Fruit fly (Drosophila melanogaster): ENCODE measurements around the gene MTPAP.

MTPAP gene

DNA sequence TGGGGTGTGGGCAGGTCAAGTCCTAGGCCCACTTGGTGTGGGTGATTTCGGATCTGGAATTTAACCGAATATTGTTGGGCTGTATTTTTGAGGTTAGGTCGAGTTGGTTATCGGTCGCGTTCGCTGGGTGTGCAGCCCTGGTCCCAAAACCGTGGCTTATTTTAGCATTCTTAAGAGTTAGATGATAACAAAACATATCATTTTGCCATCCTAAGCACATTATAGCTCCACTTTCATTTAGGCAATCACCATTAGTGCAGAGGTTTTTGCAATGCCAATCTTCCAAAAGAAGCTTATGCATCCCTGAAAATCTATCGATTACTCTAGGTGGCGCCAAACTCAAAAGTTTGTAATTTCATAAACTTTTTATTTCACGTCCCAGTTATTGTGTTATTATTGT, at the start of gene MTPAP:
Gene MTPAP (minus strand): TSS at position 103 of the 400 bp plus-strand sequence.
- no peak for TF ChIP-seq Mio (GFP tag; optimal IDR thresholded peaks at IDR 0.05)
- TF ChIP-seq Sp1 (GFP tag; optimal IDR thresholded peaks at IDR 0.05): peak; percentile 11
- no peak for TF ChIP-seq N (GFP tag; optimal IDR thresholded peaks at IDR 0.05)
- TF ChIP-seq Myc (optimal IDR thresholded peaks at IDR 0.05): peak; percentile 51
- TF ChIP-seq Dfd (GFP tag; optimal IDR thresholded peaks at IDR 0.05): no peak
- peak; percentile 9 for TF ChIP-seq h (GFP tag; optimal IDR thresholded peaks at IDR 0.05)
- no peak for TF ChIP-seq tai (GFP tag; optimal IDR thresholded peaks at IDR 0.05)
- TF ChIP-seq HLH106 (tag; optimal IDR thresholded peaks at IDR 0.05): peak; percentile 5

DNA sequence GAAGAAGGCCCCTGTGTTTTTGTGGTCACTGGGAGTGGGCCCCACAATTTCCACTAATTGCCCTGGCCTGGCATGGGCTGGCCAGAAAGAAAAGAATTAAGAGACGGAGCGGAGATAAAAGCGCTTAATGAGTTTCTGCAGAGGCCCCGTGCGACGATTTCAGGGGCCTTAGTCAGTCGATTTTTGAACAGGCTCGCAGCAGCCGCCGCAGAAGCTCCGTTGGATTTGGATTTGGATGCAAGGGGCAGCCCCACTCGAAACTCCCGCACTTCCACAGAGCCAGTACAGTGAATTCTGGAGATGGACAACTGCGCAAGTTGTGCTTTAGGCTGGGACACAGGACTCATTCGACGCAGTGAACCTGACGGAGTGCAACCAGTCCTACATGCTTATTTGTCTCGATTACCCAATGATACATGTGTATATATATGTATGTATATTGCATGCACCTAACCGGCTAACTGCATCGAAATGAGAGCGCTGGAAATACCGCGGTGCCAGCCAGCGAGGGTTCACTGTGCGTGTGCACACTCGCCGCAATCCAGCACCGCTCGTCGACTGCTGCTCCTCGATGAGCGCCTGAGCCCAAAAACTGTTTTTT, 49.4 kb upstream of the MTPAP start:
- TF ChIP-seq Rel (GFP tag; optimal IDR thresholded peaks at IDR 0.05) (no peak), Rel (tag; optimal IDR thresholded peaks at IDR 0.05) (peak; percentile 83), tai (GFP tag; optimal IDR thresholded peaks at IDR 0.05) (no peak), Hr83 (GFP tag; optimal IDR thresholded peaks at IDR 0.05; ENCODE audit: poor library complexity, severe bottlenecking) (no peak), Mio (GFP tag; optimal IDR thresholded peaks at IDR 0.05) (no peak), rgr (GFP tag; optimal IDR thresholded peaks at IDR 0.05) (peak; percentile 62), Vsx2 (GFP tag; optimal IDR thresholded peaks at IDR 0.05; ENCODE audit: partially characterized antibody) (peak; percentile 26), lola (GFP tag; optimal IDR thresholded peaks at IDR 0.05) (no peak), usp (GFP tag; optimal IDR thresholded peaks at IDR 0.05) (no peak), Hnf4 (GFP tag; optimal IDR thresholded peaks at IDR 0.05) (no peak), dl (GFP tag; optimal IDR thresholded peaks at IDR 0.05; ENCODE audit: insufficient read depth in 1 of 2, partially characterized antibody in 2 of 2) (no peak), psq (GFP tag; optimal IDR thresholded peaks at IDR 0.05) (peak; percentile 74), Sp1 (GFP tag; optimal IDR thresholded peaks at IDR 0.05) (peak; percentile 62), foxo (GFP tag; optimal IDR thresholded peaks at IDR 0.05) (peak in 1 of 2 experiments; percentile 83), pan (optimal IDR thresholded peaks at IDR 0.05) (no peak), CrebA (GFP tag; optimal IDR thresholded peaks at IDR 0.05; ENCODE audit: borderline replicate concordance) (no peak), CG9705 (GFP tag; optimal IDR thresholded peaks at IDR 0.05) (peak; percentile 69), br (GFP tag; optimal IDR thresholded peaks at IDR 0.05) (peak; percentile 85), woc (GFP tag; optimal IDR thresholded peaks at IDR 0.05) (peak; percentile 98), dsf (GFP tag; optimal IDR thresholded peaks at IDR 0.05; ENCODE audit: borderline replicate concordance) (no peak), dmrt93B (GFP tag; optimal IDR thresholded peaks at IDR 0.05) (peak; percentile 79), Dif (GFP tag; optimal IDR thresholded peaks at IDR 0.05; ENCODE audit: partially characterized antibody) (no peak), fru (GFP tag; optimal IDR thresholded peaks at IDR 0.05) (peak; percentile 86), Abd-B (GFP tag; optimal IDR thresholded peaks at IDR 0.05) (no peak), Myc (optimal IDR thresholded peaks at IDR 0.05) (no peak), sv (GFP tag; optimal IDR thresholded peaks at IDR 0.05) (peak; percentile 31), Dfd (GFP tag; optimal IDR thresholded peaks at IDR 0.05) (no peak), jim (GFP tag; optimal IDR thresholded peaks at IDR 0.05) (no peak), CG32264 (GFP tag; optimal IDR thresholded peaks at IDR 0.05) (peak; percentile 55), sage (GFP tag; optimal IDR thresholded peaks at IDR 0.05) (peak; percentile 44), Hr78 (GFP tag; optimal IDR thresholded peaks at IDR 0.05) (no peak), brk (GFP tag; optimal IDR thresholded peaks at IDR 0.05) (no peak), N (GFP tag; optimal IDR thresholded peaks at IDR 0.05) (no peak), OdsH (GFP tag; optimal IDR thresholded peaks at IDR 0.05) (peak; percentile 72), h (GFP tag; optimal IDR thresholded peaks at IDR 0.05) (peak; percentile 83), Jra (GFP tag; optimal IDR thresholded peaks at IDR 0.05) (peak; percentile 18), HLH106 (tag; optimal IDR thresholded peaks at IDR 0.05) (peak; percentile 83), GATAd (GFP tag; optimal IDR thresholded peaks at IDR 0.05) (no peak), ey (GFP tag; optimal IDR thresholded peaks at IDR 0.05) (peak; percentile 83)

All from whole organism, wandering third instar larva.